Fruit fly (Drosophila melanogaster) whole organism, embryonic: ENCODE data around the gene CG31178.

Experiments used
- Abd-B ChIP-seq: fragments of 200-800 bp; sonication (Bioruptor generic); optimal IDR thresholded peaks from 2 replicates; lab custom pipeline; 2018; ENCODE audit warnings: missing biosample characterization, mild to moderate bottlenecking, missing genetic modification characterization, moderate library complexity
- Atf6 ChIP-seq: fragments of 200-800 bp; sonication (Bioruptor generic); IDR thresholded peaks from 2 replicates; pipeline ENCODE4 v1.3.6; 2022; ENCODE audit warnings: missing biosample characterization, missing genetic modification characterization
- Bdp1 ChIP-seq: fragments of 200-800 bp; sonication (Bioruptor generic); optimal IDR thresholded peaks from 3 replicates; lab custom pipeline; 2016; ENCODE audit warnings: missing biosample characterization, missing genetic modification characterization
- CG11456 ChIP-seq: fragments of 200-800 bp; sonication (Bioruptor generic); IDR thresholded peaks from 3 replicates; pipeline ENCODE4 v1.3.6; 2022; ENCODE audit warnings: missing biosample characterization, missing genetic modification characterization
- CG11696 ChIP-seq: fragments of 200-800 bp; sonication (Bioruptor generic); IDR thresholded peaks from 2 replicates; pipeline ENCODE4 v1.3.6; 2022; ENCODE audit warnings: missing biosample characterization, missing genetic modification characterization
- CG12155 ChIP-seq: fragments of 200-800 bp; sonication (Bioruptor generic); optimal IDR thresholded peaks from 3 replicates; lab custom pipeline; 2016; ENCODE audit warnings: missing biosample characterization, missing genetic modification characterization
- CG12299 ChIP-seq: fragments of 200-800 bp; sonication (Bioruptor generic); optimal IDR thresholded peaks from 2 replicates; lab custom pipeline; 2018; ENCODE audit warnings: missing biosample characterization, mild to moderate bottlenecking, missing genetic modification characterization
- CG12769 ChIP-seq: fragments of 200-800 bp; sonication (Bioruptor generic); optimal IDR thresholded peaks from 2 replicates; lab custom pipeline; 2019; ENCODE audit warnings: missing biosample characterization, mild to moderate bottlenecking, missing genetic modification characterization, moderate library complexity
- CG14710 ChIP-seq: fragments of 200-800 bp; sonication (Bioruptor generic); optimal IDR thresholded peaks from 3 replicates; lab custom pipeline; 2019; ENCODE audit warnings: missing biosample characterization, mild to moderate bottlenecking, missing genetic modification characterization, moderate library complexity
- CG15011 ChIP-seq: fragments of 200-800 bp; sonication (Bioruptor generic); optimal IDR thresholded peaks from 3 replicates; lab custom pipeline; 2018; ENCODE audit warnings: missing biosample characterization, mild to moderate bottlenecking, missing genetic modification characterization
- CG16813 ChIP-seq: fragments of 200-800 bp; sonication (Bioruptor generic); IDR thresholded peaks from 3 replicates; pipeline ENCODE4 v1.3.6; 2022; ENCODE audit warnings: missing biosample characterization, missing genetic modification characterization; ENCODE audit not compliant: partially characterized antibody
- CG17359 ChIP-seq: fragments of 200-800 bp; sonication (Bioruptor generic); optimal IDR thresholded peaks from 3 replicates; lab custom pipeline; 2018; ENCODE audit warnings: missing biosample characterization, mild to moderate bottlenecking, missing genetic modification characterization, moderate library complexity
- CG17361 ChIP-seq: fragments of 200-800 bp; sonication (Bioruptor generic); IDR thresholded peaks from 3 replicates; pipeline ENCODE4 v1.3.6; 2022; ENCODE audit warnings: missing biosample characterization, missing genetic modification characterization
- CG18599 ChIP-seq: fragments of 200-800 bp; sonication (Bioruptor generic); optimal IDR thresholded peaks from 3 replicates; lab custom pipeline; 2017; ENCODE audit warnings: missing biosample characterization, missing genetic modification characterization, mild to moderate bottlenecking, moderate library complexity, missing genetic modification reagents
- CG2712 ChIP-seq: fragments of 200-800 bp; optimal IDR thresholded peaks from 3 replicates; lab custom pipeline; 2019; ENCODE audit warnings: missing biosample characterization, mild to moderate bottlenecking, missing genetic modification characterization, moderate library complexity
- CG2889 ChIP-seq: fragments of 200-800 bp; sonication (Bioruptor generic); IDR thresholded peaks from 3 replicates; pipeline ENCODE4 v1.3.6; 2022; ENCODE audit warnings: missing biosample characterization, missing genetic modification characterization
- CG31388 ChIP-seq: fragments of 200-800 bp; sonication (Bioruptor generic); optimal IDR thresholded peaks from 2 replicates; lab custom pipeline; 2016; ENCODE audit warnings: missing biosample characterization, missing genetic modification characterization
- CG33213 ChIP-seq: fragments of 200-800 bp; sonication (Bioruptor generic); optimal IDR thresholded peaks from 3 replicates; lab custom pipeline; 2016; ENCODE audit warnings: missing biosample characterization, missing genetic modification characterization
- CG4617 ChIP-seq: fragments of 200-800 bp; sonication (Bioruptor generic); optimal IDR thresholded peaks from 3 replicates; lab custom pipeline; 2016; ENCODE audit warnings: missing biosample characterization, missing genetic modification characterization, borderline replicate concordance
- CG7357 ChIP-seq: fragments of 200-800 bp; sonication (Bioruptor generic); IDR thresholded peaks from 3 replicates; pipeline ENCODE4 v1.3.6; 2022; ENCODE audit warnings: missing biosample characterization, missing genetic modification characterization
- CG9727 ChIP-seq: fragments of 200-800 bp; sonication (Bioruptor generic); optimal IDR thresholded peaks from 3 replicates; lab custom pipeline; 2017; ENCODE audit warnings: missing biosample characterization, mild to moderate bottlenecking, missing genetic modification characterization
- Dll ChIP-seq: fragments of 200-800 bp; sonication (Bioruptor generic); IDR thresholded peaks from 4 replicates; pipeline ENCODE4 v1.3.6; 2022; ENCODE audit warnings: missing biosample characterization, missing genetic modification characterization; ENCODE audit not compliant: partially characterized antibody
- Doc2 ChIP-seq: fragments of 200-800 bp; sonication (Bioruptor generic); IDR thresholded peaks from 2 replicates; pipeline ENCODE4 v1.3.6; 2022; ENCODE audit warnings: missing biosample characterization, missing genetic modification characterization
- Doc3 ChIP-seq: fragments of 200-800 bp; sonication (Bioruptor generic); IDR thresholded peaks from 3 replicates; pipeline ENCODE4 v1.3.6; 2022; ENCODE audit warnings: missing biosample characterization, missing genetic modification characterization; ENCODE audit not compliant: partially characterized antibody
- E2f2 ChIP-seq: fragments of 200-800 bp; sonication (Bioruptor generic); IDR thresholded peaks from 2 replicates; pipeline ENCODE4 v1.3.6; 2022; ENCODE audit warnings: missing biosample characterization, missing genetic modification characterization
- Eip74EF ChIP-seq, 2 experiments: fragments of 200-800 bp in 1 of 2; fragments of >200 bp in 1 of 2; sonication (Bioruptor generic) in 1 of 2; optimal IDR thresholded peaks; 2 replicates each; lab custom pipeline; 2017 to 2019; ENCODE audit warnings: missing biosample characterization in 2 of 2, missing genetic modification characterization in 2 of 2, mild to moderate bottlenecking in 1 of 2, moderate library complexity in 1 of 2
- Ets97D ChIP-seq: fragments of 200-800 bp; sonication (Bioruptor generic); optimal IDR thresholded peaks from 3 replicates; lab custom pipeline; 2016; ENCODE audit warnings: missing biosample characterization, missing genetic modification characterization
- HLH4C ChIP-seq: fragments of 200-800 bp; sonication (Bioruptor generic); IDR thresholded peaks from 3 replicates; pipeline ENCODE4 v1.3.6; 2022; ENCODE audit warnings: missing biosample characterization, missing genetic modification characterization; ENCODE audit not compliant: partially characterized antibody
- Hr51 ChIP-seq, 2 experiments: fragments of 200-800 bp; sonication (Bioruptor generic); optimal IDR thresholded peaks; 2 replicates in 1 of 2; 3 replicates in 1 of 2; lab custom pipeline; 2016 to 2018; ENCODE audit warnings: missing biosample characterization in 2 of 2, missing genetic modification characterization in 2 of 2, mild to moderate bottlenecking in 1 of 2, moderate library complexity in 1 of 2
- Jarid2 ChIP-seq: fragments of 200-800 bp; sonication (Bioruptor generic); optimal IDR thresholded peaks from 3 replicates; lab custom pipeline; 2017; ENCODE audit warnings: mild to moderate bottlenecking, missing biosample characterization, missing genetic modification reagents, missing genetic modification characterization
- NC2α ChIP-seq: fragments of 200-800 bp; sonication (Bioruptor generic); optimal IDR thresholded peaks from 2 replicates; lab custom pipeline; 2016; ENCODE audit warnings: missing biosample characterization, missing genetic modification characterization
- TFAM ChIP-seq: fragments of 200-800 bp; sonication (Bioruptor generic); optimal IDR thresholded peaks from 2 replicates; lab custom pipeline; 2017; ENCODE audit warnings: missing biosample characterization, missing genetic modification characterization, inconsistent platforms
- abd-A ChIP-seq: fragments of 200-800 bp; sonication (Bioruptor generic); optimal IDR thresholded peaks from 3 replicates; lab custom pipeline; 2019; ENCODE audit warnings: missing biosample characterization, mild to moderate bottlenecking, missing genetic modification characterization, moderate library complexity
- dmrt99B ChIP-seq: fragments of 200-800 bp; sonication (Bioruptor generic); optimal IDR thresholded peaks from 2 replicates; lab custom pipeline; 2018; ENCODE audit warnings: missing biosample characterization, mild to moderate bottlenecking, missing genetic modification characterization, moderate library complexity
- dpn ChIP-seq, 2 experiments: fragments of 200-800 bp; sonication (Bioruptor generic); optimal IDR thresholded peaks; 3 replicates each; lab custom pipeline; 2016; ENCODE audit warnings: missing biosample characterization in 2 of 2, missing genetic modification characterization in 2 of 2
- gcm ChIP-seq: fragments of 200-800 bp; sonication (Bioruptor generic); optimal IDR thresholded peaks from 2 replicates; lab custom pipeline; 2019; ENCODE audit warnings: missing biosample characterization, mild to moderate bottlenecking, missing genetic modification characterization, moderate library complexity
- gfzf ChIP-seq: fragments of 200-800 bp; sonication (Bioruptor generic); optimal IDR thresholded peaks from 2 replicates; lab custom pipeline; 2016; ENCODE audit warnings: missing biosample characterization, mild to moderate bottlenecking, missing genetic modification characterization, moderate library complexity
- ham ChIP-seq: fragments of 200-800 bp; sonication (Bioruptor generic); IDR thresholded peaks from 2 replicates; pipeline ENCODE4 v1.3.6; 2022; ENCODE audit warnings: missing biosample characterization, missing genetic modification characterization
- ind ChIP-seq: fragments of 200-800 bp; sonication (Bioruptor generic); optimal IDR thresholded peaks from 3 replicates; lab custom pipeline; 2016; ENCODE audit warnings: missing biosample characterization, missing genetic modification characterization
- mam ChIP-seq: fragments of 200-800 bp; sonication (Bioruptor generic); optimal IDR thresholded peaks from 3 replicates; lab custom pipeline; 2016; ENCODE audit warnings: missing biosample characterization, missing genetic modification characterization
- rib ChIP-seq: fragments of 200-800 bp; sonication (Bioruptor generic); IDR thresholded peaks from 2 replicates; pipeline ENCODE4 v1.3.6; 2022; ENCODE audit warnings: missing biosample characterization, missing genetic modification characterization
- salm ChIP-seq: fragments of 200-800 bp; sonication (Bioruptor generic); optimal IDR thresholded peaks from 2 replicates; lab custom pipeline; 2018; ENCODE audit warnings: missing biosample characterization, mild to moderate bottlenecking, missing genetic modification characterization
- slou ChIP-seq: fragments of 200-800 bp; sonication (Bioruptor generic); optimal IDR thresholded peaks from 3 replicates; lab custom pipeline; 2016; ENCODE audit warnings: missing biosample characterization, missing genetic modification characterization
- stwl ChIP-seq: fragments of 200-800 bp; sonication (Bioruptor generic); optimal IDR thresholded peaks from 3 replicates; lab custom pipeline; 2018; ENCODE audit warnings: missing biosample characterization, mild to moderate bottlenecking, missing genetic modification characterization, moderate library complexity
- trem ChIP-seq: fragments of 200-800 bp; optimal IDR thresholded peaks from 3 replicates; lab custom pipeline; 2019; ENCODE audit warnings: missing biosample characterization, mild to moderate bottlenecking, missing genetic modification characterization, moderate library complexity
- twi ChIP-seq: fragments of 200-800 bp; optimal IDR thresholded peaks from 2 replicates; lab custom pipeline; 2019; ENCODE audit warnings: missing biosample characterization, mild to moderate bottlenecking, missing genetic modification characterization, moderate library complexity
- tx ChIP-seq: fragments of 200-800 bp; sonication (Bioruptor generic); optimal IDR thresholded peaks from 2 replicates; lab custom pipeline; 2016; ENCODE audit warnings: missing biosample characterization, missing genetic modification characterization
- wor ChIP-seq: fragments of 200-800 bp; sonication (Bioruptor generic); IDR thresholded peaks from 2 replicates; pipeline ENCODE4 v1.3.6; 2022; ENCODE audit warnings: missing biosample characterization, missing genetic modification characterization

Gene CG31178

dm6 chr3R:21862137-21862850 lies 11.2 kb upstream of the CG31178 start (continued):
- peak; percentile 96 for TF ChIP-seq gcm (GFP tag; lab: Kevin White, UChicago)
- 0 out of 2 replicates have a peak, but pooled peaks have one; percentile 19 for TF ChIP-seq CG11696
- no peak for TF ChIP-seq rib
- TF ChIP-seq CG18599 (GFP tag; lab: Kevin White, UChicago), result peak; percentile 3
- no peak for TF ChIP-seq CG15011 (GFP tag; lab: Kevin White, UChicago)
- TF ChIP-seq Bdp1 (GFP tag; lab: Kevin White, UChicago), result peak; percentile 9
- TF ChIP-seq dpn (GFP tag; optimal IDR thresholded peaks at IDR 0.05; lab: Kevin White, UChicago), result peak; percentile 33 to 75
- TF ChIP-seq abd-A (tag; lab: Kevin White, UChicago), result peak; percentile 88
- peak; percentile 68 for TF ChIP-seq CG14710 (tag; lab: Kevin White, UChicago)
- no peak for TF ChIP-seq Doc3
- peak; percentile 11 for TF ChIP-seq TFAM
- no peak for TF ChIP-seq stwl (tag; lab: Kevin White, UChicago)
- TF ChIP-seq CG11456, result 0 out of 3 replicates have a peak, but pooled peaks have one; percentile 57
- TF ChIP-seq HLH4C (GFP tag; lab: Robert Waterston, UW), result no peak
- TF ChIP-seq Jarid2 (GFP tag; lab: Kevin White, UChicago), result peak; percentile 11
- peak; percentile 81 for TF ChIP-seq CG17359
- peak; percentile 68; the same call in 1 of the 3 replicates for TF ChIP-seq CG7357 (GFP tag; lab: Robert Waterston, UW)
- peak; percentile 71 for TF ChIP-seq trem (tag; lab: Kevin White, UChicago)
- no peak for TF ChIP-seq slou
- TF ChIP-seq CG9727 (GFP tag; lab: Kevin White, UChicago), result peak; percentile 64
- TF ChIP-seq Eip74EF (GFP tag; optimal IDR thresholded peaks at IDR 0.05; lab: Kevin White, UChicago), result peak in 1 of 2 experiments; percentile 81
- TF ChIP-seq CG31388, result no peak
- TF ChIP-seq CG2712 (tag; lab: Kevin White, UChicago), result peak; percentile 92
- TF ChIP-seq NC2α, result no peak
- TF ChIP-seq CG4617 (GFP tag; lab: Kevin White, UChicago), result peak; percentile 4
- TF ChIP-seq ham, result no peak
- peak; percentile 38 for TF ChIP-seq CG33213 (GFP tag; lab: Kevin White, UChicago)
- peak; percentile 48; the same call in 1 of the 2 replicates for TF ChIP-seq E2f2 (GFP tag; lab: Robert Waterston, UW)
- TF ChIP-seq Atf6 (GFP tag; lab: Robert Waterston, UW), result peak; percentile 26; the same call in 1 of the 2 replicates
- peak; percentile 90 for TF ChIP-seq CG17361 (GFP tag; lab: Robert Waterston, UW)
- TF ChIP-seq Dll (GFP tag; lab: Robert Waterston, UW), result no peak
- TF ChIP-seq CG12299 (tag; lab: Kevin White, UChicago), result peak; percentile 85
- peak; percentile 67 for TF ChIP-seq Abd-B (GFP tag; lab: Kevin White, UChicago)
- no peak for TF ChIP-seq Doc2 (GFP tag; lab: Robert Waterston, UW)
- TF ChIP-seq tx (GFP tag; lab: Kevin White, UChicago), result no peak
- peak; percentile 86 for TF ChIP-seq salm (tag; lab: Kevin White, UChicago)
- TF ChIP-seq mam (GFP tag; lab: Kevin White, UChicago), result no peak
- no peak for TF ChIP-seq CG2889 (GFP tag; lab: Robert Waterston, UW)
- TF ChIP-seq gfzf (GFP tag; lab: Kevin White, UChicago), result no peak
- peak; percentile 39 for TF ChIP-seq ind (GFP tag; lab: Kevin White, UChicago)
- TF ChIP-seq CG12155, result peak; percentile 37
- peak; percentile 59 for TF ChIP-seq twi (tag; lab: Kevin White, UChicago)
- peak; percentile 74; the same call in 1 of the 2 replicates for TF ChIP-seq wor (GFP tag; lab: Robert Waterston, UW)
- TF ChIP-seq CG12769 (tag; lab: Kevin White, UChicago), result peak; percentile 65
- TF ChIP-seq CG16813 (GFP tag; lab: Robert Waterston, UW), result no peak
- TF ChIP-seq Hr51 (GFP tag; optimal IDR thresholded peaks at IDR 0.05; lab: Kevin White, UChicago), result peak in 1 of 2 experiments; percentile 86
- no peak for TF ChIP-seq Ets97D (GFP tag; lab: Kevin White, UChicago)
- peak; percentile 87 for TF ChIP-seq dmrt99B (tag; lab: Kevin White, UChicago)
